Fruit fly (Drosophila melanogaster) whole organism: ENCODE data around the gene Ziz.

Experiments used
- CG8478 ChIP-seq: fragments of >200 bp; optimal IDR thresholded peaks from 2 replicates; lab custom pipeline; 2018; ENCODE audit warnings: inconsistent platforms
- Dll ChIP-seq: fragments of >200 bp; optimal IDR thresholded peaks from 2 replicates; lab custom pipeline; 2017
- EcR ChIP-seq, 2 experiments: fragments of >200 bp; optimal IDR thresholded peaks; 2 replicates each; lab custom pipeline; 2017; ENCODE audit warnings: missing biosample characterization in 2 of 2, missing genetic modification characterization in 2 of 2, missing genetic modification reagents in 2 of 2
- pan ChIP-seq: fragments of >200 bp; optimal IDR thresholded peaks from 2 replicates; lab custom pipeline; 2017
- psq ChIP-seq: fragments of >200 bp; optimal IDR thresholded peaks from 2 replicates; lab custom pipeline; 2017
- usp ChIP-seq: fragments of >200 bp; optimal IDR thresholded peaks from 2 replicates; lab custom pipeline; 2017; ENCODE audit warnings: missing biosample characterization, missing genetic modification characterization, mixed read lengths

Gene Ziz

DNA sequence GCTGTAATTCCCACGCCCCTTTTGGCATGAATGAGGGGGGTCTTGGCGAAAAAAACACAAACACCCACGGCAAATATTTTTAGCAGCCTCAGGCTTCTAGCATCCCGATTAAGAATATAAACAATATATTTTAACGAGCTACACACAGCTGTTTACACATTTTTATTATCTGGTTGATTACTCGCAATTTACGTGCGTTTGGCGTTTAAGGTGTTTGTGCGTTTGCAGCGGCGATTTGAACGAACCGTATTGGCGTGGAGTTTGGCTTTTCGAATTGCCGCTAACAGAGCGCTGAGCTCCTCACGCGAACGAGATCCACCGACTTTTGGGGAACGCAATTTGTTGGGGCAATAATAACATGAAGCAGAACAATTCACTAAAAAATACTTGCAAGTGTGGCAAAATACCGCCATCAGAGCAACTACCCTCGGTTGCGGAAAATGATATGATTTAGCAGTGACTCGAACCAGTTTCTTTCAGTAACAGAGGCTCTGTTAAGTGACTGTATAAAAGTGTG lies at the start of gene Ziz:
Ziz (minus strand) TSS at position 321 of the 517 bp plus-strand sequence.
- TF ChIP-seq EcR (GFP tag; optimal IDR thresholded peaks at IDR 0.05; lab: Kevin White, UChicago), result no peak
- no peak for TF ChIP-seq CG8478 (lab: Kevin White, UChicago)
- TF ChIP-seq psq, result no peak
- no peak for TF ChIP-seq usp
- no peak for TF ChIP-seq pan (lab: Kevin White, UChicago)
- no peak for TF ChIP-seq Dll (lab: Kevin White, UChicago)

DNA sequence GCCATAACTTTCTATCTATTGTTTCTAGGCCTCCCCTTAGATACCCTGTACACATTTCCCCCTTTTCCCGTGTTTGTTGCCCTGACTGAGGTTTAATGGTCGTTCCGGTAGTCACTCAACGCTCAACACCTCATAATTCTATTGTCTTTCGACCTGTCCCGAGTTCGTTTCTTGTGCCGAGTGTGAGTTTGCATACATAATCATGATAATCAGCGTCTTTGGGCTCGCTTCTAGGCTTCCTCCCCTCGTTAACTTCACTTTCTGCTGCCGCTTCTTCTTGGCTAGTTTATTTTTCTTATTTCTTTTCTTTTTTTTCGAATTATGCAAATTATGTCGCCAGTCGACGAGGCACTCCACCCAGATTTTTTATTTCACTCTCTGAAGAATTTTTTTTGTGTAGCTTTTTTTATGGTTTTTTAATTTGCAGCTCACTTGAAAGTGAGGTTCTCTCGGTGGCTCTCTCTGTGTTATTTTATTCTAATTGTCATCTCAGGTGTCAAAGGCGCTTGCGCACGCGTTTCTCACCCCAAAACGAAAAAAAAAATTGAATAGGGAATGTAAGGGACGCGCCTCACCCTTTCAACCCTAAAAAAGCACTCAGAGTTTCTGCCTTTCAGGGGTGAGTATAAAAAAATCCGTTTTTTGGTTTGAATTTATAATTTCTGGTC lies 49.6 kb upstream of the Ziz start:
- TF ChIP-seq psq (no peak), EcR (GFP tag; optimal IDR thresholded peaks at IDR 0.05; lab: Kevin White, UChicago) (no peak), CG8478 (lab: Kevin White, UChicago) (no peak), usp (no peak), pan (lab: Kevin White, UChicago) (no peak), Dll (lab: Kevin White, UChicago) (no peak)

DNA sequence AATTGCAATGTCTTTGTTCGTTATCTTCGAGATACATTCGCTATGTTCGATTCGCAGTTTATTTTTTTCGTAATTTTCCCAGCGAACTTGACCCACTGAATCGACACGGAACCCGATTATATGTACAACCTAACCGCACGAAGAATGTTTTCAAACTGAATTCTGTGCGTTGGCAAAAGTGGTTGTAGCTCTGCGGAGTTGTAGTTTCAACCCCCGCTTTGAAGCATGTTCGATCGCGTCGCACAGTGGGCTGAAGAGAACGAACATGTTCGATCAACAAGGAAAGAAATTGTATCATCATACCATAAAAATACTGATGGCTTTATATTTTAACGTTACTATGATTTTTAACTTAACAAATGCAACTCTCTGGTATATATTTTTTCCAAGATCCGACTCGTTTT lies 48.2 kb upstream of the Ziz start:
- TF ChIP-seq usp, result no peak
- TF ChIP-seq psq, result no peak
- no peak for TF ChIP-seq EcR (GFP tag; optimal IDR thresholded peaks at IDR 0.05; lab: Kevin White, UChicago)
- TF ChIP-seq Dll (lab: Kevin White, UChicago), result no peak
- no peak for TF ChIP-seq CG8478 (lab: Kevin White, UChicago)

DNA sequence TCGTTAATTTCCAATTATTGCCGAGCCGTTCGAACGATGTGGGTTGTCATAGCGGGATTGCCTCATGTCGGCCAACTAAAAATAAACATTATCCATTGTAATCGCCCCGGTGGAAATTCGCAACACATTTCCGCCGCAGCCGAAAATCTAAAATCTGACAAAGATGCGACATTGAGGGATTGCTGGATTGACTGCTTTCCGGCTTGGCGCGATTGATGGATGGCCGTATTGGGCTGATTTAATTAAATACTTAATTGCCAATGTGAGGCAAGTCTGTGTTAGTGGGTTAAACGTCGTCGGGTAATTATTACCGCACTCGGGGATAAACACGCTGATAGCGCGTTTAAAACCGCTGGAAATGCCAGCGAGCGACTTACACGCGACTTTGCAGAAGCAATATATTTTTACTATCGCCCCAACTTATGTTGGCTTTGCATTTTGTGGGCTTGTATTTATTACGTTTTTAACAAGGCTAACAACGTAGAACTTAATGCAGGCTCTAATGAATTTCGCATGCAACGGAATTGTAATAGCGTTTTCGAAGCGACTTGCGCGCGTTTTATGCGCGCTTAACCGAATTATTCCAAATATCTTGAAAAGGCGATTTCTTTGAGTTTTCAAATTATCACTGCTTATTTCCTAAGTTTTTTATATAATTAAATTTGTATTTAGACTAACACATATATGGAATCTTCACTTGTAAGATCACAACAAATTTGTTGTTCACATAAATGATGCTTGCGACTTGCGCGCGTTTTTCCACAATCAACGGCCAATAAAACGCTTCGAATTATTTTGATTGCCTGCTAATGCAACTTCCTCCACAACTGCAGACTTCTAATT lies 46.1 kb upstream of the Ziz start:
- TF ChIP-seq pan (lab: Kevin White, UChicago) (no peak), CG8478 (lab: Kevin White, UChicago) (no peak), EcR (GFP tag; optimal IDR thresholded peaks at IDR 0.05; lab: Kevin White, UChicago) (no peak), Dll (lab: Kevin White, UChicago) (no peak), usp (no peak), psq (no peak)

DNA sequence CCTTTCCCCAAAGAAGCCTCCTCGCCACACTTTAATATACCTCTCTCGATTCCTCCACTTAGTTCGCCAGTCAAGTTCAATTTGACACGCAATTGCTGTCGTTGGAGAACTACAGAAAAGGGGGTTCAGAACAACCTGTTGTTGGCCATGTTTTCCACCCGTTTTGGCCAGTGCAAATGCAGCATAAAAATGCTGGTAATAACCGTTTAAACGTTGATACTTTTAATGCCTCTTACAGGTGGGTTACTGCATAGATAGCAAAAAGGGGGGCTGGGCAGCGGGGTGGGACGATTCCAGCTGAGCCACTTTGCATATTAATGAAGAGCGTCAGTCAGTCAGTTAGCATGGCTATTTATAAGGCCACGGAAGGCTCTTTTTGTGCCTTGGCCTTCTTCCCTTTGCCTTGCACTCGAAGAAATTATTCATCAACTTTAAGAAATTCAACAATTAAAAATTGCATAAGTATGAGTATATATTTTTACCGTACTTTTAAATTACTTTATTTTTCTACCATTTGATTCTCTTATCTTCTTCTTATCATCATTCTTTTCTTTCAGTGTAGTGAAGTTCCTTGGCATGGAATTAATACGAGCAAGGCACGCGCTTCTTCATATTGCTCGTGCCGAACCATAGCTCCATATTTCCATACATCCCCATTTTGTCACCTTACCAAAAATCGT lies 45.1 kb upstream of the Ziz start:
- TF ChIP-seq Dll (lab: Kevin White, UChicago) (no peak), psq (no peak), EcR (GFP tag; optimal IDR thresholded peaks at IDR 0.05; lab: Kevin White, UChicago) (no peak), pan (lab: Kevin White, UChicago) (no peak), usp (no peak), CG8478 (lab: Kevin White, UChicago) (no peak)

DNA sequence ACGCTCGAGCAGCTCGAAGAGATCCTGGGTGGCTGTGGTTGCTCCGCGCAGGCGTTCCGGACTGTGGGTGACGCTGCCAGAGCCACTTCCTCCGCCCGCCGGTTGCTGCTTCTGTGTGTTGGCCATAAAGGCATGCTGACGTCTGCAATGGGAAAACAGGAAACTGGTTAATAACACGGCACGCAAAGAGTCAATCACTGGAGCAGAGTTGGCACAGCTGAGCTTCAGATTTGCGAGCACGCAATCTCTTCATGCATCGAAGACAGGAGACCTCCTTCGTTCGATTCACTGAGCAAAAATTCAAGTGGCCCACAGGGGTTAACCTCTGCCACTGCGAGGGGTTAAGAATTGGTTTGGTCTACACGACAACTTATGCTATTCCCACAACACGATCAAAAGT lies 40.2 kb upstream of the Ziz start:
- no peak for TF ChIP-seq usp
- no peak for TF ChIP-seq Dll (lab: Kevin White, UChicago)
- no peak for TF ChIP-seq pan (lab: Kevin White, UChicago)
- TF ChIP-seq EcR (GFP tag; optimal IDR thresholded peaks at IDR 0.05; lab: Kevin White, UChicago), result no peak
- no peak for TF ChIP-seq psq
- no peak for TF ChIP-seq CG8478 (lab: Kevin White, UChicago)

DNA sequence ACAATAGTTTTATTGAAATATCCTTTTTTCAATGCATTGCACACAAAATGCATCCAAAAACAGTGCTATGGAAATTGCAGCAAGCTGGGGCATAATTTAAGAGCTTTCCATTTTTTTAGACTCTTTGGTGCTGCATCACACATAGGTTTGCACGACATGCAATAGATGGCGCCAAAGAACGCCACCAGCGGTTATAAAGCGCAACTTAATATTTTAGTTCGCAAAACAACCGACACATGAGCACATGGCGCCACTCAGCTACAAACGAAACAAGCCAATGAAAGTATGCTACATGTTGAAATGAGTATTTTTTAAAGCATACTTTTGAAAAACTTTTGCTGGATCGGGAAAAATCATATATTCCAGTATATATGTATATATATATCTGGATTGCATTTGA lies 38.8 kb upstream of the Ziz start:
- no peak for TF ChIP-seq usp
- TF ChIP-seq EcR (GFP tag; optimal IDR thresholded peaks at IDR 0.05; lab: Kevin White, UChicago), result no peak
- no peak for TF ChIP-seq pan (lab: Kevin White, UChicago)
- TF ChIP-seq CG8478 (lab: Kevin White, UChicago), result no peak

DNA sequence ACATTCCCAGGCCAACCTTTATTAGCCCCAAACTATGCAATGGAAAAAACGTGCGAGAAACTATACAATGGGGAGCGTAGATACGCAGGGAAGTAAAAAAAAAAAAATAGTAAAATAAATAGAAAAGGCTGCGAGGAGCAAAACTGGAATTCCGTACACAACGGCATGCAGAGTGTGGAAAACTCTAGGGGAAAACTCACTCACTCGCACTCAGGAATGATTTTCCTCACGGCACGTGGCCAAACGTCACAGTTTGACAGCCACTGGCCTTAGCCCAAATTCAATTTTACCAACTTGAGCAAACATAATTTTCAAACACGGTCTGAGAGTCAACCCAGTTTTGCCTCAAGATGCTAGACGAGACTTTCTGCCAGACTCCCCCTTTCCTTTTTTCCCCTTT lies 37.9 kb upstream of the Ziz start:
- TF ChIP-seq CG8478 (lab: Kevin White, UChicago) (no peak), EcR (GFP tag; optimal IDR thresholded peaks at IDR 0.05; lab: Kevin White, UChicago) (no peak), usp (no peak), Dll (lab: Kevin White, UChicago) (no peak), pan (lab: Kevin White, UChicago) (no peak), psq (no peak)

DNA sequence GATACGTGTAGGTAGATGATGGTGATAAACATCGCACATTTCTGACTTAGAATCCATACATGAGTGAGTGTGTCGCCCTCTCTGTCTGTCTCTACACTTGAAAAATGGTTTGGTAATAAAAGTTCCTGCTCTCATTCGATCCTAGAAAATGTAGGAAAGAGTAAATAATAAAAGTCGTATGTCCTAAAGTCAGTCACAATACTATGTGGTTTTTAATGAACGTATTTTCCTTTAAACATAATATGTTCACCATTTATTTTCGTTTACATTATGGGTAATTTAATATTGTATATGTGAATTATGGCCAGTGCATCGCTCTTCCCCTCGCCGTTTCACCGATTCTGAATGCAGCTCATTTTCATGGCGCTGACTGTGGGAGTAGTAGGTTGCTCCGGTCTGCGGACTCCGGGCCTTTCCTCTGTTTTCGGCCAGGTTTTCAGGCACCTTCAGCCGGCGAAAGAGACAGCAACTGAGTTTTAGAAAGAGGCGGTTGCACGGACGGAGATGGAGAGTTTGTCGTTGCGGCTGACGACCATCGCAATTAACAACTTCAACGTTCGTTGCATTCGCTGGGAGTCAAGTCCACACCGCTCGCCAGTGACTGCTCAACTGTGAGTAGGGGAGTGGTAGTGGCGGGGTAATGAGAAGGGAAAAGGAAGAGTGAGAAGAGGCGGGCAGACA lies 36.7 kb upstream of the Ziz start:
- TF ChIP-seq CG8478 (lab: Kevin White, UChicago) (no peak), psq (no peak), EcR (GFP tag; optimal IDR thresholded peaks at IDR 0.05; lab: Kevin White, UChicago) (no peak), usp (no peak), Dll (lab: Kevin White, UChicago) (no peak), pan (lab: Kevin White, UChicago) (no peak)

DNA sequence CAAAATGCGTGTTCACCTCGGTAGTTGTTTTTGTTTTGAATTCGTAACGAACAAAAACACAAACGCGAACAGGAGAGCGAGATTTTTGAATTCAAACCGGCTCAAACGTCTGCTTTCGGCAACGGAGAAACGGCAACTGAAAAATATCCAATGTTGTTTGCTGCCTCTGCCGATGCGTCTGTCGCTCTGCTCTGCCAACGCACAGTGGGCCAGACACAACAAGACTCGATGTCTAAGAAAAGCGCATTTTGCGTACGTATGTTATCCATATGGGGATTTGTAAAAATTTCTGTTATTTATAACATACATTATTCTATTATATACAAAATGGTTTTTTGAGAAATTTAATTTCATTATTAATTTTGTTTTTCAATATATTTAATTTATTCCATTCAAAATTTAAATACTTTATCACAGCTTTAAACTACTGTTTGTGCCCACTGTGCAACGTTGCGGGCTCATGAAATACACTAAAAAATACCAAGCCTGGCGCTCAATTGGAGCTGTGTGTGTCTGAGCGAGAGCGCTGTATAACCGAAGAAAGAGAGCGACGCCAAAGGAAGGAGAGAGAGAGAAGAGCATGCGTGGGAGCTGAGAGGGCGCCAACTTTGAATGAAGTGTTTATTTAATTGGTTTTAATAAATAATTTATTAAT lies 34.5 kb upstream of the Ziz start:
- TF ChIP-seq EcR (GFP tag; optimal IDR thresholded peaks at IDR 0.05; lab: Kevin White, UChicago) (no peak), CG8478 (lab: Kevin White, UChicago) (no peak), pan (lab: Kevin White, UChicago) (no peak), Dll (lab: Kevin White, UChicago) (no peak), psq (no peak), usp (no peak)

DNA sequence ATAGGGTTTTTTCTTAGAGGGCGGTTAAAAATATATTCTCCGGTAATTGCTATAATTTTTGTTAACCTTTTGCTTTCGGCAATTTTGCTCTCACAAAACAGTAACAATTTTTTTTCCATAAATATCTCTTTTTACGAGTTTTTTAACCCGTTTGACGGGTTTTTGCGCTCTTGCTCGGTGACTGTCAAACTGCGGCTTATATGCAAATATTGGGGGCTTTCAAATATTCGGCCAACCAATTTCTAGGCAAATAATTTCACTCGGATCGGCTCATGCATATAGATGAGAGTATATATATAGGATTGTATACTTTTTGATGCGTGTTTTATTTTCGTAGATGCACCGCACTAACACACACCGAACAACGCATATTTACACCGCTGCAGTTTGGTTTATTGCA lies 33.8 kb upstream of the Ziz start:
- TF ChIP-seq CG8478 (lab: Kevin White, UChicago) (no peak), EcR (GFP tag; optimal IDR thresholded peaks at IDR 0.05; lab: Kevin White, UChicago) (no peak), usp (no peak), psq (no peak), pan (lab: Kevin White, UChicago) (no peak), Dll (lab: Kevin White, UChicago) (no peak)
